Fruit fly (Drosophila melanogaster) whole organism, embryonic: ENCODE data around the gene CG15890.
A peak's percentile ranks its signal among the peaks of the same experiment; 100 is the strongest.

ENCODE experiments used
- Ada2b ChIP-seq: fragments of 200-800 bp; sonication (Bioruptor generic); IDR thresholded peaks from 2 replicates; pipeline ENCODE4 v1.3.6; 2022; ENCODE audit warnings: missing biosample characterization, missing genetic modification characterization
- Bgb ChIP-seq: fragments of 200-800 bp; sonication (Bioruptor generic); IDR thresholded peaks from 2 replicates; pipeline ENCODE4 v1.3.6; 2022; ENCODE audit warnings: missing biosample characterization, missing genetic modification characterization; ENCODE audit not compliant: partially characterized antibody
- Blimp-1 ChIP-seq: fragments of 200-800 bp; sonication (Bioruptor generic); optimal IDR thresholded peaks from 3 replicates; lab custom pipeline; 2018; ENCODE audit warnings: missing biosample characterization, missing genetic modification characterization, mild to moderate bottlenecking, moderate library complexity, missing genetic modification reagents
- CG10462 ChIP-seq: fragments of 200-800 bp; sonication (Bioruptor generic); optimal IDR thresholded peaks from 2 replicates; lab custom pipeline; 2016; ENCODE audit warnings: missing biosample characterization, missing genetic modification characterization
- CG12104 ChIP-seq: fragments of 200-800 bp; sonication (Bioruptor generic); optimal IDR thresholded peaks from 3 replicates; lab custom pipeline; 2016; ENCODE audit warnings: missing biosample characterization, missing genetic modification characterization
- CG1233 ChIP-seq: fragments of 200-800 bp; sonication (Bioruptor generic); optimal IDR thresholded peaks from 4 replicates; lab custom pipeline; 2018; ENCODE audit warnings: missing biosample characterization, mild to moderate bottlenecking, missing genetic modification characterization
- CG13775 ChIP-seq: fragments of 200-800 bp; sonication (Bioruptor generic); optimal IDR thresholded peaks from 3 replicates; lab custom pipeline; 2017; ENCODE audit warnings: missing biosample characterization, mild to moderate bottlenecking, missing genetic modification characterization
- CG1647 ChIP-seq: fragments of 200-800 bp; sonication (Bioruptor generic); optimal IDR thresholded peaks from 3 replicates; lab custom pipeline; 2016; ENCODE audit warnings: missing biosample characterization, missing genetic modification characterization
- CG17829 ChIP-seq: fragments of 200-800 bp; optimal IDR thresholded peaks from 2 replicates; lab custom pipeline; 2019; ENCODE audit warnings: missing biosample characterization, mild to moderate bottlenecking, missing genetic modification characterization, moderate library complexity
- CG18619 ChIP-seq: fragments of 200-800 bp; sonication (Bioruptor generic); optimal IDR thresholded peaks from 3 replicates; lab custom pipeline; 2017; ENCODE audit warnings: missing biosample characterization, mild to moderate bottlenecking, missing genetic modification characterization
- CG2678 ChIP-seq: fragments of 200-800 bp; sonication (Bioruptor generic); optimal IDR thresholded peaks from 3 replicates; lab custom pipeline; 2019; ENCODE audit warnings: missing biosample characterization, mild to moderate bottlenecking, missing genetic modification characterization, moderate library complexity
- CG2875 ChIP-seq: fragments of 200-800 bp; sonication (Bioruptor generic); optimal IDR thresholded peaks from 2 replicates; lab custom pipeline; 2017; ENCODE audit warnings: missing biosample characterization, mild to moderate bottlenecking, missing genetic modification characterization, missing genetic modification reagents
- CG3065 ChIP-seq: fragments of 200-800 bp; sonication (Bioruptor generic); optimal IDR thresholded peaks from 2 replicates; lab custom pipeline; 2016; ENCODE audit warnings: missing biosample characterization, missing genetic modification characterization
- CG32772 ChIP-seq: fragments of 200-800 bp; sonication (Bioruptor generic); IDR thresholded peaks from 2 replicates; pipeline ENCODE4 v1.3.6; 2022; ENCODE audit warnings: missing biosample characterization, missing genetic modification characterization
- CG4617 ChIP-seq: fragments of 200-800 bp; sonication (Bioruptor generic); optimal IDR thresholded peaks from 3 replicates; lab custom pipeline; 2016; ENCODE audit warnings: missing biosample characterization, missing genetic modification characterization, borderline replicate concordance
- CG4707 ChIP-seq: fragments of 200-800 bp; sonication (Bioruptor generic); optimal IDR thresholded peaks from 2 replicates; lab custom pipeline; 2018; ENCODE audit warnings: missing biosample characterization, mild to moderate bottlenecking, missing genetic modification characterization, moderate library complexity
- CG5180 ChIP-seq: fragments of 200-800 bp; sonication (Bioruptor generic); optimal IDR thresholded peaks from 3 replicates; lab custom pipeline; 2017; ENCODE audit warnings: missing biosample characterization, missing genetic modification characterization, mild to moderate bottlenecking, moderate library complexity, missing genetic modification reagents
- CG6254 ChIP-seq: fragments of 200-800 bp; sonication (Bioruptor generic); optimal IDR thresholded peaks from 3 replicates; lab custom pipeline; 2017; ENCODE audit warnings: mild to moderate bottlenecking, missing biosample characterization, missing genetic modification reagents, missing genetic modification characterization
- CG6272 ChIP-seq: fragments of 200-800 bp; sonication (Bioruptor generic); IDR thresholded peaks from 2 replicates; pipeline ENCODE4 v1.3.6; 2022; ENCODE audit warnings: missing biosample characterization, missing genetic modification characterization
- CG6683 ChIP-seq: fragments of 200-800 bp; sonication (Bioruptor generic); optimal IDR thresholded peaks from 2 replicates; lab custom pipeline; 2017; ENCODE audit warnings: missing biosample characterization, mild to moderate bottlenecking, missing genetic modification characterization, missing genetic modification reagents
- CG6791 ChIP-seq: fragments of 200-800 bp; sonication (Bioruptor generic); IDR thresholded peaks from 3 replicates; pipeline ENCODE4 v1.3.6; 2022; ENCODE audit warnings: missing biosample characterization, missing genetic modification characterization; ENCODE audit not compliant: partially characterized antibody
- CG8924 ChIP-seq: fragments of 200-800 bp; optimal IDR thresholded peaks from 3 replicates; lab custom pipeline; 2019; ENCODE audit warnings: missing biosample characterization, mild to moderate bottlenecking, missing genetic modification characterization, moderate library complexity
- CG9797 ChIP-seq: fragments of 200-800 bp; sonication (Bioruptor generic); optimal IDR thresholded peaks from 3 replicates; lab custom pipeline; 2018; ENCODE audit warnings: missing biosample characterization, mild to moderate bottlenecking, missing genetic modification characterization
- D19A ChIP-seq: fragments of 200-800 bp; optimal IDR thresholded peaks from 3 replicates; lab custom pipeline; 2019; ENCODE audit warnings: missing biosample characterization, mild to moderate bottlenecking, missing genetic modification characterization, moderate library complexity
- Mes4 ChIP-seq: fragments of 200-800 bp; sonication (Bioruptor generic); optimal IDR thresholded peaks from 2 replicates; lab custom pipeline; 2016; ENCODE audit warnings: missing biosample characterization, missing genetic modification characterization
- NfI ChIP-seq: fragments of 200-800 bp; sonication (Bioruptor generic); optimal IDR thresholded peaks from 3 replicates; lab custom pipeline; 2018; ENCODE audit warnings: missing biosample characterization, mild to moderate bottlenecking, missing genetic modification characterization, moderate library complexity
- Optix ChIP-seq: fragments of 200-800 bp; sonication (Bioruptor generic); IDR thresholded peaks from 3 replicates; pipeline ENCODE4 v1.3.6; 2022; ENCODE audit warnings: missing biosample characterization, missing genetic modification characterization
- Xrp1 ChIP-seq: fragments of 200-800 bp; sonication (Bioruptor generic); IDR thresholded peaks from 2 replicates; pipeline ENCODE4 v1.3.6; 2022; ENCODE audit warnings: missing biosample characterization, missing genetic modification characterization
- ara ChIP-seq: fragments of 200-800 bp; sonication (Bioruptor generic); IDR thresholded peaks from 2 replicates; pipeline ENCODE4 v1.3.6; 2022; ENCODE audit warnings: missing biosample characterization, missing genetic modification characterization
- bcd ChIP-seq: fragments of 200-800 bp; sonication (Bioruptor generic); optimal IDR thresholded peaks from 2 replicates; lab custom pipeline; 2017; ENCODE audit warnings: missing biosample characterization, mild to moderate bottlenecking, missing genetic modification characterization
- dan ChIP-seq: fragments of 200-800 bp; sonication (Bioruptor generic); IDR thresholded peaks from 2 replicates; pipeline ENCODE4 v1.3.6; 2022; ENCODE audit warnings: missing biosample characterization, missing genetic modification characterization
- dati ChIP-seq: fragments of 200-800 bp; sonication (Bioruptor generic); IDR thresholded peaks from 2 replicates; pipeline ENCODE4 v1.3.6; 2022; ENCODE audit warnings: missing biosample characterization, missing genetic modification characterization
- dm ChIP-seq: fragments of 200-800 bp; sonication (Bioruptor generic); optimal IDR thresholded peaks from 3 replicates; lab custom pipeline; 2016; ENCODE audit warnings: missing biosample characterization, missing genetic modification characterization
- dysf ChIP-seq: fragments of 200-800 bp; sonication (Bioruptor generic); IDR thresholded peaks from 3 replicates; pipeline ENCODE4 v1.3.6; 2022; ENCODE audit warnings: missing biosample characterization, missing genetic modification characterization
- inv ChIP-seq: fragments of 200-800 bp; sonication (Bioruptor generic); IDR thresholded peaks from 2 replicates; pipeline ENCODE4 v1.3.6; 2022; ENCODE audit warnings: missing biosample characterization, missing genetic modification characterization; ENCODE audit not compliant: partially characterized antibody
- jigr1 ChIP-seq: fragments of 200-800 bp; sonication (Bioruptor generic); IDR thresholded peaks from 3 replicates; pipeline ENCODE4 v1.3.6; 2022; ENCODE audit warnings: missing biosample characterization, missing genetic modification characterization
- kay ChIP-seq: fragments of 200-800 bp; sonication (Bioruptor generic); optimal IDR thresholded peaks from 2 replicates; lab custom pipeline; 2016; ENCODE audit warnings: missing biosample characterization, missing genetic modification characterization
- ken ChIP-seq: fragments of 200-800 bp; sonication (Bioruptor generic); IDR thresholded peaks from 3 replicates; pipeline ENCODE4 v1.3.6; 2022; ENCODE audit warnings: missing biosample characterization, missing genetic modification characterization
- lab ChIP-seq: fragments of 200-800 bp; sonication (Bioruptor generic); optimal IDR thresholded peaks from 3 replicates; lab custom pipeline; 2017; ENCODE audit warnings: missing biosample characterization, missing genetic modification characterization, mild to moderate bottlenecking, moderate library complexity, missing genetic modification reagents
- p53 ChIP-seq: fragments of 200-800 bp; sonication (Bioruptor generic); optimal IDR thresholded peaks from 2 replicates; lab custom pipeline; 2016; ENCODE audit warnings: missing biosample characterization, missing genetic modification characterization
- ro ChIP-seq: fragments of 200-800 bp; sonication (Bioruptor generic); IDR thresholded peaks from 2 replicates; pipeline ENCODE4 v1.3.6; 2022; ENCODE audit warnings: missing biosample characterization, missing genetic modification characterization
- sd ChIP-seq: fragments of 200-800 bp; sonication (Bioruptor generic); optimal IDR thresholded peaks from 3 replicates; lab custom pipeline; 2018; ENCODE audit warnings: missing biosample characterization, mild to moderate bottlenecking, missing genetic modification characterization, moderate library complexity
- sens-2 ChIP-seq: fragments of 200-800 bp; sonication (Bioruptor generic); IDR thresholded peaks from 2 replicates; pipeline ENCODE4 v1.3.6; 2022; ENCODE audit warnings: missing biosample characterization, missing genetic modification characterization
- sisA ChIP-seq: fragments of 200-800 bp; sonication (Bioruptor generic); IDR thresholded peaks from 2 replicates; pipeline ENCODE4 v1.3.6; 2022; ENCODE audit warnings: missing biosample characterization, missing genetic modification characterization
- sqz ChIP-seq: fragments of 200-800 bp; sonication (Bioruptor generic); optimal IDR thresholded peaks from 3 replicates; lab custom pipeline; 2018; ENCODE audit warnings: missing biosample characterization, mild to moderate bottlenecking, missing genetic modification characterization
- ssp ChIP-seq: fragments of 200-800 bp; sonication (Bioruptor generic); IDR thresholded peaks from 2 replicates; pipeline ENCODE4 v1.3.6; 2022; ENCODE audit warnings: missing biosample characterization, missing genetic modification characterization
- tin ChIP-seq: fragments of 200-800 bp; sonication (Bioruptor generic); optimal IDR thresholded peaks from 3 replicates; lab custom pipeline; 2016; ENCODE audit warnings: missing biosample characterization, missing genetic modification characterization
- ttk ChIP-seq: fragments of 200-800 bp; sonication (Bioruptor generic); IDR thresholded peaks from 2 replicates; pipeline ENCODE4 v2.1.2; 2022; ENCODE audit warnings: missing biosample characterization, missing genetic modification characterization
- tup ChIP-seq: fragments of 200-800 bp; sonication (Bioruptor generic); optimal IDR thresholded peaks from 2 replicates; lab custom pipeline; 2016; ENCODE audit warnings: missing biosample characterization, mild to moderate bottlenecking, missing genetic modification characterization, moderate library complexity
- usp ChIP-seq: fragments of >200 bp; optimal IDR thresholded peaks from 2 replicates; lab custom pipeline; 2017; ENCODE audit warnings: missing biosample characterization, missing genetic modification characterization

Gene CG15890

DNA sequence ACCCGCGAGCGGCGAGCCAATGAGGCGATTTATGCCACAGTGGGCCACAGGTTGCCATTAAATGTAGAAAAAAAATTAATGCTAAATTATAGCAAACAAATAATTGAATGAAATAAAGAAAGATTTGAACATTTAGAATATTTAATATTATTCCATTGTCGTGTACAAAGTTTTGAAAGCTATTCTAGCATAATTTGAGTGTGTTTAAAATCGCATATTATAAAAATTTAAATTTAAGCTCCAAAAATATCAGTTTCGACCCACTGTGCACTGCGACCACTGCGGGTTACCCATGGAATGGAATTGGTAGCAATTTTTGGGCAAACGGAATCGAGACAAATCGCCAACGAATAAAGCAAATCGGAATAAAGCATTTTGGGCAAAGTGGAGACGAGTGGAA, 21.8 kb downstream of the CG15890 start (continued):
- TF ChIP-seq CG6254 (GFP tag; lab: Kevin White, UChicago): peak; percentile 34
- peak; percentile 53 for TF ChIP-seq D19A (tag; lab: Kevin White, UChicago)
- peak; percentile 67 for TF ChIP-seq ara (GFP tag; lab: Robert Waterston, UW)
- TF ChIP-seq Blimp-1 (GFP tag; lab: Kevin White, UChicago): peak; percentile 64
- TF ChIP-seq inv (GFP tag; lab: Robert Waterston, UW): no peak
- TF ChIP-seq CG17829 (tag; lab: Kevin White, UChicago): peak; percentile 58
- no peak for TF ChIP-seq Mes4 (GFP tag; lab: Kevin White, UChicago)
- no peak for TF ChIP-seq CG4617 (GFP tag; lab: Kevin White, UChicago)
- TF ChIP-seq dati (GFP tag; lab: Robert Waterston, UW): no peak
- TF ChIP-seq Optix (GFP tag; lab: Robert Waterston, UW): 0 out of 3 replicates have a peak, but pooled peaks have one; percentile 34
- TF ChIP-seq CG8924 (tag; lab: Kevin White, UChicago): peak; percentile 56
- no peak for TF ChIP-seq CG9797 (GFP tag; lab: Kevin White, UChicago)
- TF ChIP-seq sd: no peak
- no peak for TF ChIP-seq dm
- TF ChIP-seq CG32772 (GFP tag; lab: Robert Waterston, UW): 0 out of 2 replicates have a peak, but pooled peaks have one; percentile 11
- peak; percentile 48 for TF ChIP-seq lab (GFP tag; lab: Kevin White, UChicago)
- no peak for TF ChIP-seq CG6791
- TF ChIP-seq CG6683 (GFP tag; lab: Kevin White, UChicago): no peak
- TF ChIP-seq tup (GFP tag; lab: Kevin White, UChicago): no peak
- TF ChIP-seq dan (GFP tag; lab: Robert Waterston, UW): no peak
- no peak for TF ChIP-seq ssp
- TF ChIP-seq sens-2 (GFP tag; lab: Robert Waterston, UW): no peak
- TF ChIP-seq ttk (GFP tag; lab: Robert Waterston, UW): no peak; the same call in 1 of the 2 replicates
- peak; percentile 40 for TF ChIP-seq CG18619 (GFP tag; lab: Kevin White, UChicago)
- no peak for TF ChIP-seq Bgb (GFP tag; lab: Robert Waterston, UW)
- TF ChIP-seq CG1647 (GFP tag; lab: Kevin White, UChicago): no peak
- peak; percentile 12 for TF ChIP-seq CG1233 (GFP tag; lab: Kevin White, UChicago)
- no peak for TF ChIP-seq CG5180 (GFP tag; lab: Kevin White, UChicago)
- no peak for TF ChIP-seq usp (GFP tag; lab: Kevin White, UChicago)
- TF ChIP-seq jigr1 (GFP tag; lab: Robert Waterston, UW): no peak; the same call in 2 of the 3 replicates
- TF ChIP-seq dysf (GFP tag; lab: Robert Waterston, UW): peak; percentile 68
- TF ChIP-seq bcd (GFP tag; lab: Kevin White, UChicago): peak; percentile 43
- no peak for TF ChIP-seq kay (GFP tag; lab: Kevin White, UChicago)
- no peak for TF ChIP-seq CG10462 (GFP tag; lab: Kevin White, UChicago)
- TF ChIP-seq CG12104 (GFP tag; lab: Kevin White, UChicago): peak; percentile 3
- TF ChIP-seq CG13775 (GFP tag; lab: Kevin White, UChicago): peak; percentile 36
- TF ChIP-seq CG6272 (GFP tag; lab: Robert Waterston, UW): no peak
- peak; percentile 3 for TF ChIP-seq NfI (GFP tag; lab: Kevin White, UChicago)
- peak; percentile 56; the same call in 1 of the 2 replicates for TF ChIP-seq Ada2b
- no peak for TF ChIP-seq ken (GFP tag; lab: Robert Waterston, UW)
- TF ChIP-seq Xrp1 (GFP tag; lab: Robert Waterston, UW): peak; percentile 81
- peak; percentile 65 for TF ChIP-seq CG2678 (tag; lab: Kevin White, UChicago)
- no peak for TF ChIP-seq CG3065 (GFP tag; lab: Kevin White, UChicago)
- no peak for TF ChIP-seq p53 (GFP tag; lab: Kevin White, UChicago)
- TF ChIP-seq tin (GFP tag; lab: Kevin White, UChicago): peak; percentile 25
- peak; percentile 40; the same call in 1 of the 2 replicates for TF ChIP-seq sisA (GFP tag; lab: Robert Waterston, UW)
- TF ChIP-seq CG2875 (GFP tag; lab: Kevin White, UChicago): peak; percentile 15
- TF ChIP-seq sqz (GFP tag; lab: Kevin White, UChicago): peak; percentile 62
- TF ChIP-seq CG4707 (GFP tag; lab: Kevin White, UChicago): peak; percentile 39
- TF ChIP-seq ro (GFP tag; lab: Robert Waterston, UW): 0 out of 2 replicates have a peak, but pooled peaks have one; percentile 26
